Worm (Caenorhabditis elegans): ENCODE data around the gene smcr-8.

The smcr-8 gene

DNA sequence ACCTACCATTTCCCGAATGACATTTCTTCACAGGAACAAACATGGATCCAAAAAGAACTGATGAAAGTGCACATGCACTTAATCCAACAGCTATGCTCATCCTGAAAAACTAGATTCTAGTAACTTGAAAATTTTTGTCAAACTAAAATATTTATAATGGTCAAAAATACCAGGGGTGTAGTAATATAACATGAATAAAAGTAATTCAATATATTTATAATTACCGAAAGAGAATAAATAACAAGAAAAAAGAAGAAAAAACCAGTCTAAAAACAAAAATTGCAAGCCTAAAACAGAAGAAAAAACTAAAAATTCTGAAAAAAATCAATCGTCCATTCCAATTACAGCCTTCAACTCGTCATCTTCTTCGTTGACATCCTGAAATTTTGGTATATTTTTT, 5.4 kb downstream of the smcr-8 start, which contains the start of gene R144.6:
Gene R144.6 (minus strand): TSS at position 101 of the 400 bp plus-strand sequence.
- no peak for TF ChIP-seq tab-1 (GFP tag; IDR thresholded peaks at IDR 0.05)
- no peak for TF ChIP-seq klf-2 (GFP tag; conservative IDR thresholded peaks at IDR 0.05)
- no peak for TF ChIP-seq ref-1 (GFP tag; conservative IDR thresholded peaks at IDR 0.05)
- TF ChIP-seq ztf-23 (GFP tag; IDR thresholded peaks at IDR 0.05): no peak
- TF ChIP-seq T22C8.4 (GFP tag; IDR thresholded peaks at IDR 0.05): no peak
- TF ChIP-seq ztf-29 (GFP tag; IDR thresholded peaks at IDR 0.05): no peak
- TF ChIP-seq cog-1 (tag; optimal IDR thresholded peaks at IDR 0.05): no peak
- no peak for TF ChIP-seq flt-1 (GFP tag; IDR thresholded peaks at IDR 0.05)
- TF ChIP-seq med-1 (GFP tag; optimal IDR thresholded peaks at IDR 0.05; ENCODE audit: insufficient read depth): no peak

- TF ChIP-seq klf-2 (GFP tag; conservative IDR thresholded peaks at IDR 0.05) (no peak), cog-1 (tag; optimal IDR thresholded peaks at IDR 0.05) (no peak)
Observed at ce11 chrIII:5006881-5007280, 7.7 kb downstream of the smcr-8 start, which contains the start of gene R144.12. TSS of gene R144.12 (minus strand) at chrIII:5006981.

- no peak for TF ChIP-seq ref-1 (GFP tag; conservative IDR thresholded peaks at IDR 0.05)
- no peak for TF ChIP-seq med-1 (GFP tag; optimal IDR thresholded peaks at IDR 0.05; ENCODE audit: insufficient read depth)
- TF ChIP-seq ztf-23 (GFP tag; IDR thresholded peaks at IDR 0.05): no peak
- no peak for TF ChIP-seq ztf-29 (GFP tag; IDR thresholded peaks at IDR 0.05)
- no peak for TF ChIP-seq tab-1 (GFP tag; IDR thresholded peaks at IDR 0.05)
- no peak for TF ChIP-seq flt-1 (GFP tag; IDR thresholded peaks at IDR 0.05)
- TF ChIP-seq T22C8.4 (GFP tag; IDR thresholded peaks at IDR 0.05): no peak
- no peak for TF ChIP-seq cog-1 (tag; optimal IDR thresholded peaks at IDR 0.05)
- no peak for TF ChIP-seq klf-2 (GFP tag; conservative IDR thresholded peaks at IDR 0.05)
Observed at ce11 chrIII:5008730-5009129, 9.6 kb downstream of the smcr-8 start, which contains the start of gene R144.11. TSS of gene R144.11 (minus strand) at chrIII:5008830.

DNA sequence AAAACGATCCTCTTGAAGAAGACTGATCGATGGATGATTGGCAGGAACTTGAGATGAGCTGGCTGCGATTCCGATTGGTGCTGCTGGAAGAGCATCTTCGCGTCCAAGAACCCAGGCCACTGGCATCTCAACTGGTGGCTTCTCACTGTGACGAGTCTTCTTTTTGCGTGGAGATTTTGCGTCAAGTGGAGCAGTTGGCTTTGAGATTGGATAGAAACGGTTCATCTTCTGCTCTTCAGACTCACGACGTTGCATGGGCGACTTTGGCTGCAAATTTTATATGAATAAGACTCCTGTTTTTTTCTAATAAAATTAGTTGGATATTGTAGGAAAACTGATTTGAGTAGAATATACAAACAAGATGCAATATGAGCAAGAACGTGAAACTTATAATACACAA, 11.5 kb downstream of the smcr-8 start:
- no peak for TF ChIP-seq med-1 (GFP tag; optimal IDR thresholded peaks at IDR 0.05; ENCODE audit: insufficient read depth)
- TF ChIP-seq flt-1 (GFP tag; IDR thresholded peaks at IDR 0.05): no peak
- no peak for TF ChIP-seq ref-1 (GFP tag; conservative IDR thresholded peaks at IDR 0.05)
- no peak for TF ChIP-seq ztf-23 (GFP tag; IDR thresholded peaks at IDR 0.05)
- TF ChIP-seq T22C8.4 (GFP tag; IDR thresholded peaks at IDR 0.05): no peak
- no peak for TF ChIP-seq tab-1 (GFP tag; IDR thresholded peaks at IDR 0.05)
- TF ChIP-seq ztf-29 (GFP tag; IDR thresholded peaks at IDR 0.05): no peak
- TF ChIP-seq klf-2 (GFP tag; conservative IDR thresholded peaks at IDR 0.05): no peak
- TF ChIP-seq cog-1 (tag; optimal IDR thresholded peaks at IDR 0.05): no peak

- no peak for TF ChIP-seq tab-1 (GFP tag; IDR thresholded peaks at IDR 0.05)
- no peak for TF ChIP-seq ztf-29 (GFP tag; IDR thresholded peaks at IDR 0.05)
- no peak for TF ChIP-seq klf-2 (GFP tag; conservative IDR thresholded peaks at IDR 0.05)
Observed at ce11 chrIII:5012460-5012859, 13.3 kb downstream of the smcr-8 start.

- 0 out of 2 replicates have a peak, but pooled peaks have one; percentile 21 for TF ChIP-seq tab-1 (GFP tag; IDR thresholded peaks at IDR 0.05)
- peak; percentile 82; the same call in 1 of the 2 replicates for TF ChIP-seq flt-1 (GFP tag; IDR thresholded peaks at IDR 0.05)
- 0 out of 2 replicates have a peak, but pooled peaks have one; percentile 27 for TF ChIP-seq ztf-29 (GFP tag; IDR thresholded peaks at IDR 0.05)
- no peak for TF ChIP-seq T22C8.4 (GFP tag; IDR thresholded peaks at IDR 0.05)
- peak; percentile 94 for TF ChIP-seq ztf-23 (GFP tag; IDR thresholded peaks at IDR 0.05)
- no peak for TF ChIP-seq klf-2 (GFP tag; conservative IDR thresholded peaks at IDR 0.05)
- no peak for TF ChIP-seq med-1 (GFP tag; optimal IDR thresholded peaks at IDR 0.05; ENCODE audit: insufficient read depth)
- no peak for TF ChIP-seq ref-1 (GFP tag; conservative IDR thresholded peaks at IDR 0.05)
- peak; percentile 96 for TF ChIP-seq cog-1 (tag; optimal IDR thresholded peaks at IDR 0.05)
Observed at ce11 chrIII:5013915-5014346, 14.8 kb downstream of the smcr-8 start.

DNA sequence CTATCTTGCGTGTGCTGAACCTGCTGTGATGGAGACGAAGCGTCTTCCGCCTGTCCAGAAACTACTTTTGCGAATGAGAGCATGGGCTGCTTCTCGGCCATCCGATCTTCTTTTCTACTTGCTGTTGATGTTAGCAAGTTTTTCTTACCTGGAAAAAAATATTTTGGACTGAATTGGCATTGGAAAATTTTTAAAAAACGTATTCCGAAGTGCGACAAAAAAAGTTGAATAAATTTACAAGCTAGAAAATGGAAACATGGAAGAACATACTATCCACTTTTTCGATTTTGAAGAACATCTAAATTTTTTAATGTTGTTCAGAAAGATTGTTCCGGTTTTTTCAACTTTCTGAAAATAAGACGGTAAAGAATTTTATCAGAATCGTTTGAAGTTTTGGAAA, 18.4 kb downstream of the smcr-8 start, which contains the start of gene larp-1:
Gene larp-1 (minus strand): TSS at position 101 of the 400 bp plus-strand sequence.
- TF ChIP-seq flt-1 (GFP tag; IDR thresholded peaks at IDR 0.05) (no peak), klf-2 (GFP tag; conservative IDR thresholded peaks at IDR 0.05) (no peak), cog-1 (tag; optimal IDR thresholded peaks at IDR 0.05) (no peak), med-1 (GFP tag; optimal IDR thresholded peaks at IDR 0.05; ENCODE audit: insufficient read depth) (no peak), ref-1 (GFP tag; conservative IDR thresholded peaks at IDR 0.05) (no peak), T22C8.4 (GFP tag; IDR thresholded peaks at IDR 0.05) (no peak), ztf-23 (GFP tag; IDR thresholded peaks at IDR 0.05) (no peak), ztf-29 (GFP tag; IDR thresholded peaks at IDR 0.05) (no peak), tab-1 (GFP tag; IDR thresholded peaks at IDR 0.05) (no peak)

DNA sequence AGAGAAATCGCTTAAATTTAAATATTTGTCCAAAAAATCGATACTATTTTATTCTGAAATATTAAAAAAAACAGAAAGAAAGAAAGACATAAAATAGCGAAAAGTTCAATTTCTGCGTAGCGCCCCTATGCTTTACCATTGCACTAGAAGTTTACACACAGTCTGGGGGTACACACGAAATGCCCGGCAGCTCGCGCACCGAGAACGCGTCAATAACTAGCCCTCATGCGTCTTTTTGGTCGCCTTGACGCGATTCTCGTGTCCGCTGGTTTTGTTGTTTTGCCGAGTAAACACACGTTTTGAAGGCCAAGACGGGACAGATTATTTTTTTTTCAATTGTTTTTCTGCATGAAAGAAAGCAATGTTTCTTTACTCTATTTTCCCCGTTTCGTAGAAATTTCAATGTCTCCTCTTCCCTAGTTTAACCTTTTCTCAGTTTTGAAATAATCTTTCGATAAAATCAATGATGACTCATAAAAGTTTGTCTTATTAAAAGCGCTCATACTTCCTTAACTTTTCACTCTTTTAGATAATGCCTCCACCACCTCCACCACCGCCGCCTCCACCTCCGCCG, 19.0 kb downstream of the smcr-8 start, which contains the start of gene wip-1:
Gene wip-1 (plus strand): TSS at position 524 of the 574 bp plus-strand sequence.
- peak; percentile 78 for TF ChIP-seq ztf-29 (GFP tag; IDR thresholded peaks at IDR 0.05)
- peak; percentile 91 for TF ChIP-seq cog-1 (tag; optimal IDR thresholded peaks at IDR 0.05)
- 0 out of 2 replicates have a peak, but pooled peaks have one; percentile 8 for TF ChIP-seq T22C8.4 (GFP tag; IDR thresholded peaks at IDR 0.05)
- TF ChIP-seq ztf-23 (GFP tag; IDR thresholded peaks at IDR 0.05): peak; percentile 100
- TF ChIP-seq tab-1 (GFP tag; IDR thresholded peaks at IDR 0.05): peak; percentile 40; the same call in 1 of the 2 replicates
- TF ChIP-seq klf-2 (GFP tag; conservative IDR thresholded peaks at IDR 0.05): peak; percentile 60; the same call in 1 of the 2 replicates
- peak; percentile 85 for TF ChIP-seq flt-1 (GFP tag; IDR thresholded peaks at IDR 0.05)
- no peak for TF ChIP-seq ref-1 (GFP tag; conservative IDR thresholded peaks at IDR 0.05)
- peak; percentile 15 for TF ChIP-seq med-1 (GFP tag; optimal IDR thresholded peaks at IDR 0.05; ENCODE audit: insufficient read depth)

DNA sequence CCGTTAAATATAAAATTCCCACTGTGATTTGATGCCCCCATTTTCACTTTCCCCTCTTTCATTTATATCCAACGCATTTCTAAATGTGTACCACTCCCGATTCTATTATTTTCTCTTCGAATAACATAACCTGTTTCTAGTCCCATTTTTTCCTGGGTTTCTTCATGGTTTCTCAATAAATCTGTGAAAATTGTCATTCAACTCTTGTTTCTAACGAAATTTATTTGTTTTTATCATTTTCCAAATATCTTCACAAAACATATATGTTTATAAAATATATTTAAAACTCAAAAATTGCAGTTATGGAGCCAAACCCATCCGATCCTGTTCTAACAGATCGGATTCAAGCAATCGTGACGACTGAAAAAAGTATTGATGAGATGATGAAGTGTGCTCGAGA, 21.7 kb downstream of the smcr-8 start, which contains the start of gene mdt-11:
Gene mdt-11 (plus strand): TSS at position 301 of the 400 bp plus-strand sequence.
- no peak for TF ChIP-seq ztf-23 (GFP tag; IDR thresholded peaks at IDR 0.05)
- no peak for TF ChIP-seq klf-2 (GFP tag; conservative IDR thresholded peaks at IDR 0.05)
- no peak for TF ChIP-seq flt-1 (GFP tag; IDR thresholded peaks at IDR 0.05)
- TF ChIP-seq med-1 (GFP tag; optimal IDR thresholded peaks at IDR 0.05; ENCODE audit: insufficient read depth): no peak
- TF ChIP-seq tab-1 (GFP tag; IDR thresholded peaks at IDR 0.05): no peak
- no peak for TF ChIP-seq ztf-29 (GFP tag; IDR thresholded peaks at IDR 0.05)
- no peak for TF ChIP-seq cog-1 (tag; optimal IDR thresholded peaks at IDR 0.05)
- no peak for TF ChIP-seq ref-1 (GFP tag; conservative IDR thresholded peaks at IDR 0.05)
- TF ChIP-seq T22C8.4 (GFP tag; IDR thresholded peaks at IDR 0.05): no peak
